Fruit fly (Drosophila melanogaster) whole organism, embryonic: ENCODE data around the gene CG15365.
A peak's percentile ranks its signal among the peaks of the same experiment; 100 is the strongest.

ENCODE experiments used
- Aef1 ChIP-seq: fragments of 200-800 bp; sonication (Bioruptor generic); IDR thresholded peaks from 3 replicates; pipeline ENCODE4 v1.3.6; 2022; ENCODE audit warnings: missing biosample characterization, missing genetic modification characterization
- Asciz ChIP-seq: fragments of 200-800 bp; sonication (Bioruptor generic); optimal IDR thresholded peaks from 2 replicates; lab custom pipeline; 2017; ENCODE audit warnings: missing biosample characterization, mild to moderate bottlenecking, missing genetic modification characterization, missing genetic modification reagents
- BtbVII ChIP-seq: fragments of 200-800 bp; sonication (Bioruptor generic); optimal IDR thresholded peaks from 3 replicates; lab custom pipeline; 2017; ENCODE audit warnings: missing biosample characterization, mild to moderate bottlenecking, missing genetic modification characterization
- Bteb2 ChIP-seq: fragments of 200-800 bp; sonication (Bioruptor generic); optimal IDR thresholded peaks from 2 replicates; lab custom pipeline; 2016; ENCODE audit warnings: missing biosample characterization, missing genetic modification characterization
- CG10274 ChIP-seq: fragments of 200-800 bp; sonication (Bioruptor generic); optimal IDR thresholded peaks from 3 replicates; lab custom pipeline; 2017; ENCODE audit warnings: missing biosample characterization, mild to moderate bottlenecking, missing genetic modification characterization
- CG11093 ChIP-seq: fragments of 200-800 bp; sonication (Bioruptor generic); IDR thresholded peaks from 3 replicates; pipeline ENCODE4 v1.3.6; 2022; ENCODE audit warnings: missing biosample characterization, missing genetic modification characterization
- CG11560 ChIP-seq: fragments of 200-800 bp; sonication (Bioruptor generic); IDR thresholded peaks from 3 replicates; pipeline ENCODE4 v1.3.6; 2022; ENCODE audit warnings: missing biosample characterization, missing genetic modification characterization
- CG12104 ChIP-seq: fragments of 200-800 bp; sonication (Bioruptor generic); optimal IDR thresholded peaks from 3 replicates; lab custom pipeline; 2016; ENCODE audit warnings: missing biosample characterization, missing genetic modification characterization
- CG18262 ChIP-seq: fragments of 200-800 bp; optimal IDR thresholded peaks from 3 replicates; lab custom pipeline; 2019; ENCODE audit warnings: missing biosample characterization, mild to moderate bottlenecking, missing genetic modification characterization, moderate library complexity
- CG18764 ChIP-seq: fragments of 200-800 bp; sonication (Bioruptor generic); optimal IDR thresholded peaks from 3 replicates; lab custom pipeline; 2016; ENCODE audit warnings: missing biosample characterization, missing genetic modification characterization
- CG2712 ChIP-seq: fragments of 200-800 bp; optimal IDR thresholded peaks from 3 replicates; lab custom pipeline; 2019; ENCODE audit warnings: missing biosample characterization, mild to moderate bottlenecking, missing genetic modification characterization, moderate library complexity
- CG43689 ChIP-seq: fragments of 200-800 bp; sonication (Bioruptor generic); IDR thresholded peaks from 2 replicates; pipeline ENCODE4 v1.3.6; 2022; ENCODE audit warnings: missing biosample characterization, missing genetic modification characterization
- CG5180 ChIP-seq: fragments of 200-800 bp; sonication (Bioruptor generic); optimal IDR thresholded peaks from 3 replicates; lab custom pipeline; 2017; ENCODE audit warnings: missing biosample characterization, missing genetic modification characterization, mild to moderate bottlenecking, moderate library complexity, missing genetic modification reagents
- CG7963 ChIP-seq: fragments of 200-800 bp; sonication (Bioruptor generic); IDR thresholded peaks from 3 replicates; pipeline ENCODE4 v1.3.6; 2022; ENCODE audit warnings: missing biosample characterization, missing genetic modification characterization; ENCODE audit not compliant: partially characterized antibody
- CG9797 ChIP-seq: fragments of 200-800 bp; sonication (Bioruptor generic); optimal IDR thresholded peaks from 3 replicates; lab custom pipeline; 2018; ENCODE audit warnings: missing biosample characterization, mild to moderate bottlenecking, missing genetic modification characterization
- CoRest ChIP-seq: fragments of 200-800 bp; sonication (Bioruptor generic); optimal IDR thresholded peaks from 3 replicates; lab custom pipeline; 2018; ENCODE audit warnings: missing biosample characterization, mild to moderate bottlenecking, missing genetic modification characterization, moderate library complexity
- E2f1 ChIP-seq: fragments of 200-800 bp; sonication (Bioruptor generic); IDR thresholded peaks from 2 replicates; pipeline ENCODE4 v1.3.6; 2022; ENCODE audit warnings: missing biosample characterization, missing genetic modification characterization
- Fer2 ChIP-seq: fragments of 200-800 bp; sonication (Bioruptor generic); optimal IDR thresholded peaks from 2 replicates; lab custom pipeline; 2018; ENCODE audit warnings: missing biosample characterization, mild to moderate bottlenecking, missing genetic modification characterization, moderate library complexity
- HHEX ChIP-seq: fragments of 200-800 bp; sonication (Bioruptor generic); optimal IDR thresholded peaks from 3 replicates; lab custom pipeline; 2017; ENCODE audit warnings: missing biosample characterization, mild to moderate bottlenecking, missing genetic modification characterization, missing genetic modification reagents
- Jarid2 ChIP-seq: fragments of 200-800 bp; sonication (Bioruptor generic); optimal IDR thresholded peaks from 3 replicates; lab custom pipeline; 2017; ENCODE audit warnings: mild to moderate bottlenecking, missing biosample characterization, missing genetic modification reagents, missing genetic modification characterization
- Oli ChIP-seq: fragments of 200-800 bp; sonication (Bioruptor generic); optimal IDR thresholded peaks from 2 replicates; lab custom pipeline; 2018; ENCODE audit warnings: missing biosample characterization, mild to moderate bottlenecking, missing genetic modification characterization, moderate library complexity
- Ravus ChIP-seq: fragments of 200-800 bp; sonication (Bioruptor generic); IDR thresholded peaks from 2 replicates; pipeline ENCODE4 v1.3.6; 2022; ENCODE audit warnings: missing biosample characterization, missing genetic modification characterization
- amos ChIP-seq: fragments of 200-800 bp; sonication (Bioruptor generic); IDR thresholded peaks from 2 replicates; pipeline ENCODE4 v1.3.6; 2022; ENCODE audit warnings: missing biosample characterization, missing genetic modification characterization; ENCODE audit not compliant: partially characterized antibody
- bsh ChIP-seq, 2 experiments: fragments of 200-800 bp; sonication (Bioruptor generic); optimal IDR thresholded peaks; 2 replicates each; lab custom pipeline; 2017 to 2018; ENCODE audit warnings: mild to moderate bottlenecking in 2 of 2, missing biosample characterization in 2 of 2, missing genetic modification characterization in 2 of 2, moderate library complexity in 1 of 2
- cad ChIP-seq: fragments of >200 bp; optimal IDR thresholded peaks from 2 replicates; lab custom pipeline; 2017; ENCODE audit warnings: missing biosample characterization, missing genetic modification characterization
- cato ChIP-seq: fragments of 200-800 bp; sonication (Bioruptor generic); optimal IDR thresholded peaks from 2 replicates; lab custom pipeline; 2016; ENCODE audit warnings: missing biosample characterization, missing genetic modification characterization, borderline replicate concordance
- caup ChIP-seq: fragments of 200-800 bp; sonication (Bioruptor generic); optimal IDR thresholded peaks from 3 replicates; lab custom pipeline; 2017; ENCODE audit warnings: missing biosample characterization, mild to moderate bottlenecking, missing genetic modification characterization, moderate library complexity; ENCODE audit not compliant: severe bottlenecking
- chif ChIP-seq, 2 experiments: fragments of 200-800 bp; sonication (Bioruptor generic); optimal IDR thresholded peaks; 3 replicates each; lab custom pipeline; 2016; ENCODE audit warnings: missing biosample characterization in 2 of 2, missing genetic modification characterization in 2 of 2
- chm ChIP-seq: fragments of 200-800 bp; sonication (Bioruptor generic); IDR thresholded peaks from 2 replicates; pipeline ENCODE4 v1.3.6; 2022; ENCODE audit warnings: missing biosample characterization, missing genetic modification characterization
- dati ChIP-seq: fragments of 200-800 bp; sonication (Bioruptor generic); IDR thresholded peaks from 2 replicates; pipeline ENCODE4 v1.3.6; 2022; ENCODE audit warnings: missing biosample characterization, missing genetic modification characterization
- dysf ChIP-seq: fragments of 200-800 bp; sonication (Bioruptor generic); IDR thresholded peaks from 3 replicates; pipeline ENCODE4 v1.3.6; 2022; ENCODE audit warnings: missing biosample characterization, missing genetic modification characterization
- exex ChIP-seq: fragments of 200-800 bp; sonication (Bioruptor generic); optimal IDR thresholded peaks from 4 replicates; lab custom pipeline; 2018; ENCODE audit warnings: missing biosample characterization, mild to moderate bottlenecking, missing genetic modification characterization, moderate library complexity
- fd96Cb ChIP-seq: fragments of 200-800 bp; sonication (Bioruptor generic); optimal IDR thresholded peaks from 2 replicates; lab custom pipeline; 2018; ENCODE audit warnings: missing biosample characterization, mild to moderate bottlenecking, missing genetic modification characterization, moderate library complexity
- gcm ChIP-seq: fragments of 200-800 bp; sonication (Bioruptor generic); optimal IDR thresholded peaks from 2 replicates; lab custom pipeline; 2019; ENCODE audit warnings: missing biosample characterization, mild to moderate bottlenecking, missing genetic modification characterization, moderate library complexity
- hkb ChIP-seq, 2 experiments: fragments of 200-800 bp in 1 of 2; fragments of >200 bp in 1 of 2; sonication (Bioruptor generic) in 1 of 2; IDR thresholded peaks in 1 of 2; optimal IDR thresholded peaks in 1 of 2; 2 replicates each; pipeline versions ENCODE4 v1.3.6 to Lab custom; 2017 to 2022; ENCODE audit warnings: missing biosample characterization in 1 of 2, missing genetic modification characterization in 1 of 2
- ind ChIP-seq: fragments of 200-800 bp; sonication (Bioruptor generic); optimal IDR thresholded peaks from 3 replicates; lab custom pipeline; 2016; ENCODE audit warnings: missing biosample characterization, missing genetic modification characterization
- lola ChIP-seq, 3 experiments: fragments of >200 bp in 2 of 3; fragments of 200-800 bp in 1 of 3; sonication (Bioruptor generic) in 1 of 3; optimal IDR thresholded peaks; 2 replicates each; lab custom pipeline; 2017 to 2019; ENCODE audit warnings: missing biosample characterization in 3 of 3, missing genetic modification characterization in 3 of 3, mild to moderate bottlenecking in 1 of 3, moderate library complexity in 1 of 3
- mam ChIP-seq: fragments of 200-800 bp; sonication (Bioruptor generic); optimal IDR thresholded peaks from 3 replicates; lab custom pipeline; 2016; ENCODE audit warnings: missing biosample characterization, missing genetic modification characterization
- peb ChIP-seq: fragments of 200-800 bp; sonication (Bioruptor generic); IDR thresholded peaks from 2 replicates; pipeline ENCODE4 v1.3.6; 2022; ENCODE audit warnings: missing biosample characterization, missing genetic modification characterization
- row ChIP-seq: fragments of 200-800 bp; sonication (Bioruptor generic); IDR thresholded peaks from 3 replicates; pipeline ENCODE4 v1.3.6; 2022; ENCODE audit warnings: missing biosample characterization, missing genetic modification characterization
- sens ChIP-seq: fragments of 200-800 bp; sonication (Bioruptor generic); peaks from one replicate; lab custom pipeline; 2016; ENCODE audit warnings: missing biosample characterization, missing genetic modification characterization
- sens-2 ChIP-seq: fragments of 200-800 bp; sonication (Bioruptor generic); IDR thresholded peaks from 2 replicates; pipeline ENCODE4 v1.3.6; 2022; ENCODE audit warnings: missing biosample characterization, missing genetic modification characterization
- sisA ChIP-seq: fragments of 200-800 bp; sonication (Bioruptor generic); IDR thresholded peaks from 2 replicates; pipeline ENCODE4 v1.3.6; 2022; ENCODE audit warnings: missing biosample characterization, missing genetic modification characterization
- sna ChIP-seq: fragments of 200-800 bp; sonication (Bioruptor generic); IDR thresholded peaks from 2 replicates; pipeline ENCODE4 v1.3.6; 2022; ENCODE audit warnings: missing biosample characterization, missing genetic modification characterization; ENCODE audit not compliant: partially characterized antibody
- ssp ChIP-seq: fragments of 200-800 bp; sonication (Bioruptor generic); IDR thresholded peaks from 2 replicates; pipeline ENCODE4 v1.3.6; 2022; ENCODE audit warnings: missing biosample characterization, missing genetic modification characterization
- trem ChIP-seq: fragments of 200-800 bp; optimal IDR thresholded peaks from 3 replicates; lab custom pipeline; 2019; ENCODE audit warnings: missing biosample characterization, mild to moderate bottlenecking, missing genetic modification characterization, moderate library complexity
- trh ChIP-seq: fragments of 200-800 bp; sonication (Bioruptor generic); optimal IDR thresholded peaks from 2 replicates; lab custom pipeline; 2016; ENCODE audit warnings: missing biosample characterization, missing genetic modification characterization
- yki ChIP-seq: fragments of >200 bp; optimal IDR thresholded peaks from 3 replicates; lab custom pipeline; 2018
- zen ChIP-seq: fragments of 200-800 bp; sonication (Bioruptor generic); optimal IDR thresholded peaks from 3 replicates; lab custom pipeline; 2018; ENCODE audit warnings: missing biosample characterization, mild to moderate bottlenecking, missing genetic modification characterization, moderate library complexity

CG15365 gene

DNA sequence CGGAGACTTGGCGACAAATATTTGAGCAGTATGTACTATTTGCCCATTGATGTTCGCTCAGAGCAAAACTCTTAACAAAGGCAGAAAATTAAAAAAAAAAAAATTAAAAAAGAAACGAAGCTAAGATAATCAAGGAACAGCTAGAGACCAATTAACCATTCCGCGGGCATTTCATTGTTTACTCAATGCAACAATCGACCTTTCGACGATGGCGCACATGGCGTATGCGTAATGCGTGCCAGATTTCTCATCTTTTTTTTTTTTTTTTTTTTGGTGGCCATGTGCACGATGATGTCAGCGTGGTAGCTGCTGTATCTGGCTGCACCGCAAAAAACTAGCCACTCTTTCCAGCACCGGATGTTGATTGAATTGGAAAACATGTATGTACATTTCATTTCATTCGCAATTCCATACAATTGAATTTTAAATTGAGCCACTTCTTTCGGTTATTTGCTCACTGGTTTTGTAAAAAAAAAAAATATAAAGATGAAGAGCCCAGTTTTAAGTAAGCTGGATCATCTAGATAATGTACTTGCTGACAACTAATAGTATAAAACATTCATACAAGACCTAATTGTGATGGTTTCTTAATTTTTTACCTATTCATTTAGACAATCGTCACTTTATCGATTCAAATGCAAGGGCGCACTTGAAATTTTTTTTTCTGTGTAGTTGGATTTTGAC is 8.0 kb upstream of the CG15365 start (continued):
- TF ChIP-seq cato (no peak), chif (GFP tag; optimal IDR thresholded peaks at IDR 0.05; lab: Kevin White, UChicago) (peak in 1 of 2 experiments; percentile 16), Fer2 (no peak), lola (GFP tag; optimal IDR thresholded peaks at IDR 0.05; lab: Kevin White, UChicago) (no peak), CG10274 (GFP tag; lab: Kevin White, UChicago) (no peak), trh (GFP tag; lab: Kevin White, UChicago) (no peak), Aef1 (GFP tag; lab: Robert Waterston, UW) (no peak), amos (GFP tag; lab: Robert Waterston, UW) (no peak), HHEX (GFP tag; lab: Kevin White, UChicago) (no peak), gcm (GFP tag; lab: Kevin White, UChicago) (no peak), CG5180 (no peak), fd96Cb (tag; lab: Kevin White, UChicago) (peak; percentile 11), CG43689 (GFP tag; lab: Robert Waterston, UW) (no peak), sens-2 (GFP tag; lab: Robert Waterston, UW) (no peak), hkb (optimal IDR thresholded peaks at IDR 0.05; lab: Kevin White, UChicago) (no peak), hkb (GFP tag; IDR thresholded peaks at IDR 0.05; lab: Robert Waterston, UW) (peak; percentile 36; the same call in 1 of the 2 replicates), caup (no peak), CG18764 (no peak), peb (no peak), Oli (peak; percentile 16), CG12104 (GFP tag; lab: Kevin White, UChicago) (no peak), CG11560 (tag; lab: Robert Waterston, UW) (no peak), trem (tag; lab: Kevin White, UChicago) (no peak), sens (GFP tag; lab: Kevin White, UChicago) (peak; percentile 64), CG7963 (GFP tag; lab: Robert Waterston, UW) (no peak), CG9797 (GFP tag; lab: Kevin White, UChicago) (no peak), chm (no peak), ind (GFP tag; lab: Kevin White, UChicago) (peak; percentile 7), BtbVII (no peak), row (GFP tag; lab: Robert Waterston, UW) (0 out of 3 replicates have a peak, but pooled peaks have one; percentile 23), CG2712 (tag; lab: Kevin White, UChicago) (no peak), CG18262 (tag; lab: Kevin White, UChicago) (no peak), mam (GFP tag; lab: Kevin White, UChicago) (no peak), sisA (0 out of 2 replicates have a peak, but pooled peaks have one; percentile 10), dati (GFP tag; lab: Robert Waterston, UW) (no peak), Bteb2 (GFP tag; lab: Kevin White, UChicago) (no peak), Ravus (GFP tag; lab: Robert Waterston, UW) (no peak), Asciz (no peak), CoRest (tag; lab: Kevin White, UChicago) (peak; percentile 15), sna (GFP tag; lab: Robert Waterston, UW) (no peak), exex (no peak), E2f1 (GFP tag; lab: Robert Waterston, UW) (no peak), Jarid2 (GFP tag; lab: Kevin White, UChicago) (no peak), zen (tag; lab: Kevin White, UChicago) (no peak), dysf (GFP tag; lab: Robert Waterston, UW) (0 out of 3 replicates have a peak, but pooled peaks have one; percentile 30), CG11093 (no peak), cad (GFP tag; lab: Kevin White, UChicago) (no peak), ssp (GFP tag; lab: Robert Waterston, UW) (no peak), yki (lab: Kevin White, UChicago) (no peak), bsh (GFP tag; optimal IDR thresholded peaks at IDR 0.05; lab: Kevin White, UChicago) (no peak)
